Fruit fly (Drosophila melanogaster) whole organism, embryonic: Measurements from ENCODE around the gene Alms1a.

Source experiments
- B-H1 ChIP-seq: fragments of 200-800 bp; sonication (Bioruptor generic); IDR thresholded peaks from 3 replicates; pipeline ENCODE4 v1.3.6; 2022; ENCODE audit warnings: missing biosample characterization, missing genetic modification characterization
- C15 ChIP-seq: fragments of 200-800 bp; sonication (Bioruptor generic); IDR thresholded peaks from 3 replicates; pipeline ENCODE4 v1.3.6; 2022; ENCODE audit warnings: missing biosample characterization, missing genetic modification characterization
- CG12299 ChIP-seq: fragments of 200-800 bp; sonication (Bioruptor generic); optimal IDR thresholded peaks from 2 replicates; lab custom pipeline; 2018; ENCODE audit warnings: missing biosample characterization, mild to moderate bottlenecking, missing genetic modification characterization
- CG12391 ChIP-seq: fragments of 200-800 bp; sonication (Bioruptor generic); optimal IDR thresholded peaks from 3 replicates; lab custom pipeline; 2018; ENCODE audit warnings: missing biosample characterization, mild to moderate bottlenecking, missing genetic modification characterization, moderate library complexity
- CG13424 ChIP-seq: fragments of 200-800 bp; sonication (Bioruptor generic); optimal IDR thresholded peaks from 2 replicates; lab custom pipeline; 2019; ENCODE audit warnings: missing biosample characterization, mild to moderate bottlenecking, missing genetic modification characterization, moderate library complexity
- CG13775 ChIP-seq: fragments of 200-800 bp; sonication (Bioruptor generic); optimal IDR thresholded peaks from 3 replicates; lab custom pipeline; 2017; ENCODE audit warnings: missing biosample characterization, mild to moderate bottlenecking, missing genetic modification characterization
- CG17612 ChIP-seq: fragments of 200-800 bp; sonication (Bioruptor generic); IDR thresholded peaks from 2 replicates; pipeline ENCODE4 v1.3.6; 2022; ENCODE audit warnings: missing biosample characterization, missing genetic modification characterization
- CG3407 ChIP-seq: fragments of 200-800 bp; sonication (Bioruptor generic); optimal IDR thresholded peaks from 2 replicates; lab custom pipeline; 2018; ENCODE audit warnings: missing biosample characterization, mild to moderate bottlenecking, missing genetic modification characterization
- CG43689 ChIP-seq: fragments of 200-800 bp; sonication (Bioruptor generic); IDR thresholded peaks from 2 replicates; pipeline ENCODE4 v1.3.6; 2022; ENCODE audit warnings: missing biosample characterization, missing genetic modification characterization
- CG4854 ChIP-seq: fragments of 200-800 bp; sonication (Bioruptor generic); optimal IDR thresholded peaks from 2 replicates; lab custom pipeline; 2016; ENCODE audit warnings: missing biosample characterization, missing genetic modification characterization, inconsistent platforms
- CG6175 ChIP-seq: fragments of 200-800 bp; sonication (Bioruptor generic); IDR thresholded peaks from 3 replicates; pipeline ENCODE4 v1.3.6; 2022; ENCODE audit warnings: missing biosample characterization, missing genetic modification characterization
- CG7372 ChIP-seq: fragments of 200-800 bp; sonication (Bioruptor generic); IDR thresholded peaks from 2 replicates; pipeline ENCODE4 v1.3.6; 2022; ENCODE audit warnings: missing biosample characterization, missing genetic modification characterization
- CG7745 ChIP-seq: fragments of 200-800 bp; sonication (Bioruptor generic); optimal IDR thresholded peaks from 2 replicates; lab custom pipeline; 2018; ENCODE audit warnings: missing biosample characterization, mild to moderate bottlenecking, missing genetic modification characterization, moderate library complexity
- CG8478 ChIP-seq: fragments of >200 bp; optimal IDR thresholded peaks from 2 replicates; lab custom pipeline; 2018
- CG9727 ChIP-seq: fragments of 200-800 bp; sonication (Bioruptor generic); optimal IDR thresholded peaks from 3 replicates; lab custom pipeline; 2017; ENCODE audit warnings: missing biosample characterization, mild to moderate bottlenecking, missing genetic modification characterization
- HLH4C ChIP-seq: fragments of 200-800 bp; sonication (Bioruptor generic); IDR thresholded peaks from 3 replicates; pipeline ENCODE4 v1.3.6; 2022; ENCODE audit warnings: missing biosample characterization, missing genetic modification characterization; ENCODE audit not compliant: partially characterized antibody
- Hsf ChIP-seq: fragments of 200-800 bp; sonication (Bioruptor generic); optimal IDR thresholded peaks from 3 replicates; lab custom pipeline; 2016; ENCODE audit warnings: missing biosample characterization, missing genetic modification characterization
- Jarid2 ChIP-seq: fragments of 200-800 bp; sonication (Bioruptor generic); optimal IDR thresholded peaks from 3 replicates; lab custom pipeline; 2017; ENCODE audit warnings: mild to moderate bottlenecking, missing biosample characterization, missing genetic modification reagents, missing genetic modification characterization
- MESR4 ChIP-seq: fragments of 200-800 bp; sonication (Bioruptor generic); optimal IDR thresholded peaks from 2 replicates; lab custom pipeline; 2018; ENCODE audit warnings: missing biosample characterization, mild to moderate bottlenecking, missing genetic modification characterization, moderate library complexity
- Oaz ChIP-seq: fragments of 200-800 bp; sonication (Bioruptor generic); IDR thresholded peaks from 2 replicates; pipeline ENCODE4 v1.3.6; 2022; ENCODE audit warnings: missing biosample characterization, missing genetic modification characterization
- Sry-β ChIP-seq: fragments of 200-800 bp; sonication (Bioruptor generic); optimal IDR thresholded peaks from 2 replicates; lab custom pipeline; 2018; ENCODE audit warnings: missing biosample characterization, mild to moderate bottlenecking, missing genetic modification characterization, moderate library complexity
- TFAM ChIP-seq: fragments of 200-800 bp; sonication (Bioruptor generic); optimal IDR thresholded peaks from 2 replicates; lab custom pipeline; 2017; ENCODE audit warnings: missing biosample characterization, missing genetic modification characterization, inconsistent platforms
- ara ChIP-seq: fragments of 200-800 bp; sonication (Bioruptor generic); IDR thresholded peaks from 2 replicates; pipeline ENCODE4 v1.3.6; 2022; ENCODE audit warnings: missing biosample characterization, missing genetic modification characterization
- bcd ChIP-seq: fragments of 200-800 bp; sonication (Bioruptor generic); optimal IDR thresholded peaks from 2 replicates; lab custom pipeline; 2017; ENCODE audit warnings: missing biosample characterization, mild to moderate bottlenecking, missing genetic modification characterization
- crc ChIP-seq: fragments of 200-800 bp; sonication (Bioruptor generic); optimal IDR thresholded peaks from 2 replicates; lab custom pipeline; 2016; ENCODE audit warnings: missing biosample characterization, missing genetic modification characterization
- crol ChIP-seq: fragments of 200-800 bp; sonication (Bioruptor generic); IDR thresholded peaks from 2 replicates; pipeline ENCODE4 v1.3.6; 2022; ENCODE audit warnings: missing biosample characterization, missing genetic modification characterization
- dimm ChIP-seq: fragments of 200-800 bp; sonication (Bioruptor generic); IDR thresholded peaks from 2 replicates; pipeline ENCODE4 v1.3.6; 2022; ENCODE audit warnings: missing biosample characterization, missing genetic modification characterization
- dmrt11E ChIP-seq: fragments of 200-800 bp; sonication (Bioruptor generic); optimal IDR thresholded peaks from 3 replicates; lab custom pipeline; 2018; ENCODE audit warnings: missing biosample characterization, mild to moderate bottlenecking, missing genetic modification characterization, moderate library complexity
- fd102C ChIP-seq: fragments of 200-800 bp; sonication (Bioruptor generic); optimal IDR thresholded peaks from 2 replicates; lab custom pipeline; 2018; ENCODE audit warnings: missing biosample characterization, mild to moderate bottlenecking, missing genetic modification characterization, moderate library complexity
- gcm ChIP-seq: fragments of 200-800 bp; sonication (Bioruptor generic); optimal IDR thresholded peaks from 2 replicates; lab custom pipeline; 2019; ENCODE audit warnings: missing biosample characterization, mild to moderate bottlenecking, missing genetic modification characterization, moderate library complexity
- grau ChIP-seq: fragments of 200-800 bp; optimal IDR thresholded peaks from 3 replicates; lab custom pipeline; 2019; ENCODE audit warnings: missing biosample characterization, mild to moderate bottlenecking, missing genetic modification characterization, moderate library complexity
- gsb-n ChIP-seq: fragments of 200-800 bp; sonication (Bioruptor generic); optimal IDR thresholded peaks from 3 replicates; lab custom pipeline; 2018; ENCODE audit warnings: missing biosample characterization, mild to moderate bottlenecking, missing genetic modification characterization
- gt ChIP-seq: fragments of 200-800 bp; sonication (Bioruptor generic); IDR thresholded peaks from 2 replicates; pipeline ENCODE4 v1.3.6; 2022; ENCODE audit warnings: missing biosample characterization, missing genetic modification characterization
- kah ChIP-seq: fragments of 200-800 bp; sonication (Bioruptor generic); optimal IDR thresholded peaks from 2 replicates; lab custom pipeline; 2018; ENCODE audit warnings: missing biosample characterization, mild to moderate bottlenecking, missing genetic modification characterization
- mirr ChIP-seq: fragments of 200-800 bp; sonication (Bioruptor generic); optimal IDR thresholded peaks from 3 replicates; lab custom pipeline; 2018; ENCODE audit warnings: missing biosample characterization, mild to moderate bottlenecking, missing genetic modification characterization
- pan ChIP-seq, 4 experiments: fragments of >200 bp in 3 of 4; fragments of 200-800 bp in 1 of 4; sonication (Bioruptor generic) in 1 of 4; optimal IDR thresholded peaks in 3 of 4; IDR thresholded peaks in 1 of 4; 2 replicates each; pipeline versions ENCODE4 v1.3.6 to Lab custom; 2017 to 2022; ENCODE audit warnings: missing biosample characterization in 2 of 4, missing genetic modification characterization in 2 of 4, mixed read lengths in 1 of 4
- pho ChIP-seq: fragments of 200-800 bp; sonication (Bioruptor generic); optimal IDR thresholded peaks from 2 replicates; lab custom pipeline; 2016; ENCODE audit warnings: missing biosample characterization, missing genetic modification characterization
- pnt ChIP-seq: fragments of 200-800 bp; sonication (Bioruptor generic); optimal IDR thresholded peaks from 3 replicates; lab custom pipeline; 2016; ENCODE audit warnings: missing biosample characterization, missing genetic modification characterization
- schlank ChIP-seq: fragments of 200-800 bp; sonication (Bioruptor generic); optimal IDR thresholded peaks from 2 replicates; lab custom pipeline; 2018; ENCODE audit warnings: missing biosample characterization, mild to moderate bottlenecking, missing genetic modification characterization
- so ChIP-seq: fragments of 200-800 bp; sonication (Bioruptor generic); IDR thresholded peaks from 3 replicates; pipeline ENCODE4 v1.3.6; 2022; ENCODE audit warnings: missing biosample characterization, missing genetic modification characterization
- tap ChIP-seq: fragments of 200-800 bp; optimal IDR thresholded peaks from 3 replicates; lab custom pipeline; 2019; ENCODE audit warnings: missing biosample characterization, mild to moderate bottlenecking, missing genetic modification characterization, moderate library complexity
- tll ChIP-seq, 2 experiments: fragments of 200-800 bp in 1 of 2; fragments of >200 bp in 1 of 2; sonication (Bioruptor generic) in 1 of 2; optimal IDR thresholded peaks; 2 replicates each; lab custom pipeline; 2017 to 2019; ENCODE audit warnings: missing biosample characterization in 2 of 2, missing genetic modification characterization in 2 of 2, mild to moderate bottlenecking in 1 of 2, moderate library complexity in 1 of 2
- toy ChIP-seq: fragments of 200-800 bp; sonication (Bioruptor generic); IDR thresholded peaks from 2 replicates; pipeline ENCODE4 v1.3.6; 2022; ENCODE audit warnings: missing biosample characterization, missing genetic modification characterization
- ttk ChIP-seq: fragments of 200-800 bp; sonication (Bioruptor generic); IDR thresholded peaks from 2 replicates; pipeline ENCODE4 v2.1.2; 2022; ENCODE audit warnings: missing biosample characterization, missing genetic modification characterization
- wek ChIP-seq: fragments of 200-800 bp; sonication (Bioruptor generic); optimal IDR thresholded peaks from 3 replicates; lab custom pipeline; 2018; ENCODE audit warnings: missing biosample characterization, mild to moderate bottlenecking, missing genetic modification characterization, moderate library complexity
- yki ChIP-seq: fragments of >200 bp; optimal IDR thresholded peaks from 3 replicates; lab custom pipeline; 2018
- zen2 ChIP-seq: fragments of 200-800 bp; sonication (Bioruptor generic); IDR thresholded peaks from 3 replicates; pipeline ENCODE4 v1.3.6; 2022; ENCODE audit warnings: missing biosample characterization, missing genetic modification characterization; ENCODE audit not compliant: partially characterized antibody

The Alms1a gene

DNA sequence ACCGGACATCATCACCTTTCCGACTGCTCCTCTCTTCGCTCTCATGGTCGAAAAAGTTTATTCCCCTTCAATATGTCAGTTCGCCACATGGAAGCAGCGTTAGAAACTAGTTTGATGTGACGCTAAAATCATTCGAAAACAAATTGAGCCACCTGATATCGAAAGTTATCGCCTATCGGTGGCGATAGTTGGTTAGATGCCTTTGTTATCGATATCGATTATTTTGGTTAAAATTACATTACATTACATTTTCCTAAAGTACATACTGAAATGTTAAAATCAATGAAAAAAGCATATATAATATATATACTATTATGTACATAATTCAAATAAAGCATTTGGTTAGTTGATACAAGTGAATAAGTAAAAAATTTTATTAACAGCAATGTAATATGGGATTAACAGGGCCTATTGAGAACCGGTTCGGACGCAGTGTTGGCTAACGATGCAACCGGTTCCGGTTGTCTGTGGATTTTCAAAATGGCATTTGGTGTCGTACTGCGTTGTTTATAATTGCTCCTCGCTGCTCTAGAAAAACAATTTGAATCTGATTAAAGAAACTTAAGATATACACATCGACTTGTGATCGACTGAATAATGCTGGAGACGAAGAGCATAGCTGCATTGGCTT is at the start of gene Alms1a, which contains the start of gene pon (continued):
- TF ChIP-seq dmrt11E (tag; lab: Kevin White, UChicago) (no peak), grau (no peak), dimm (GFP tag; lab: Robert Waterston, UW) (no peak)

DNA sequence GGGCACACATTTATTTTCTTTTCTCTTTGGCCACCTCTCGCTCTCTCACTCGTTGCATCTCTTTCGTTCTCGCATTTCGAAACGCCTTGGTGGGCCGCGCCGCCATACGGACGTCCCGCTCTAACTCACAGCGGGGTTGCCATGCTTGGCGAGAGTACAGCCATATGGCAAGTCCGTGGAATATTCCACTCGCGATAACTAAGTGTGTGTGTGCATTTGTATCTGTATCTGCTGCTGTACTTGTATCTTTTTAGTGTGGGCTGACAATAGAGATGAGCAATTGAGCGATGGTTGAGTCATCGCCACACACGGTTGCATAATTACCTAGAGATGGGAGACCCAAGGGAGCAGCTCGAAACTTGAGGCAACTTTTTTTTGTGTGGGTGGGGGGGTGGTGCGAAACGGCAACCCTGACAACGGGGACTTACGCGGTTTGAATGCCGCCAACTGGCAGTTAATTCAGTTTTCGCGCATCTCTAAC is 48.7 kb upstream of the Alms1a start:
- TF ChIP-seq C15 (GFP tag; lab: Robert Waterston, UW) = peak; percentile 48; the same call in 1 of the 3 replicates
- TF ChIP-seq yki (lab: Kevin White, UChicago) = no peak
- TF ChIP-seq CG7372 = peak; percentile 90
- TF ChIP-seq Oaz (GFP tag; lab: Robert Waterston, UW) = peak; percentile 84
- peak; percentile 23 for TF ChIP-seq gsb-n (tag; lab: Kevin White, UChicago)
- peak; percentile 73 for TF ChIP-seq pnt (GFP tag; lab: Kevin White, UChicago)
- TF ChIP-seq Hsf (GFP tag; lab: Kevin White, UChicago) = peak; percentile 81
- peak; percentile 51 for TF ChIP-seq gcm
- peak; percentile 84; the same call in 2 of the 3 replicates for TF ChIP-seq so (GFP tag; lab: Robert Waterston, UW)
- peak; percentile 74 for TF ChIP-seq HLH4C
- TF ChIP-seq mirr (GFP tag; lab: Kevin White, UChicago) = peak; percentile 85
- no peak for TF ChIP-seq CG3407 (GFP tag; lab: Kevin White, UChicago)
- peak; percentile 68 for TF ChIP-seq Sry-β (GFP tag; lab: Kevin White, UChicago)
- peak; percentile 76 for TF ChIP-seq bcd (GFP tag; lab: Kevin White, UChicago)
- TF ChIP-seq tll (GFP tag; optimal IDR thresholded peaks at IDR 0.05; lab: Kevin White, UChicago) = peak in 1 of 2 experiments; percentile 52
- peak; percentile 84 for TF ChIP-seq CG13424 (tag; lab: Kevin White, UChicago)
- TF ChIP-seq Jarid2 (GFP tag; lab: Kevin White, UChicago) = peak; percentile 54
- peak; percentile 53 for TF ChIP-seq crc (GFP tag; lab: Kevin White, UChicago)
- peak; percentile 64 for TF ChIP-seq ara (GFP tag; lab: Robert Waterston, UW)
- peak; percentile 75 for TF ChIP-seq B-H1
- no peak for TF ChIP-seq fd102C
- peak; percentile 87 for TF ChIP-seq CG6175
- no peak for TF ChIP-seq TFAM (GFP tag; lab: Kevin White, UChicago)
- TF ChIP-seq ttk (GFP tag; lab: Robert Waterston, UW) = peak; percentile 82
- peak; percentile 67 for TF ChIP-seq tap (tag; lab: Kevin White, UChicago)
- peak; percentile 63 for TF ChIP-seq CG12299 (tag; lab: Kevin White, UChicago)
- TF ChIP-seq schlank (tag; lab: Kevin White, UChicago) = peak; percentile 81
- peak; percentile 98 for TF ChIP-seq CG8478
- peak; percentile 47 for TF ChIP-seq wek (GFP tag; lab: Kevin White, UChicago)
- peak; percentile 85 for TF ChIP-seq crol
- TF ChIP-seq kah (GFP tag; lab: Kevin White, UChicago) = no peak
- peak; percentile 78 for TF ChIP-seq pho (GFP tag; lab: Kevin White, UChicago)
- TF ChIP-seq CG17612 (GFP tag; lab: Robert Waterston, UW) = peak; percentile 14; the same call in 1 of the 2 replicates
- TF ChIP-seq gt (GFP tag; lab: Robert Waterston, UW) = peak; percentile 67
- peak; percentile 77 for TF ChIP-seq CG9727
- TF ChIP-seq toy (GFP tag; lab: Robert Waterston, UW) = peak; percentile 54
- TF ChIP-seq CG4854 (GFP tag; lab: Kevin White, UChicago) = peak; percentile 45
- peak; percentile 71; the same call in 2 of the 3 replicates for TF ChIP-seq zen2
- TF ChIP-seq CG13775 = peak; percentile 76
- TF ChIP-seq CG43689 = peak; percentile 46; the same call in 1 of the 2 replicates
- TF ChIP-seq CG7745 (tag; lab: Kevin White, UChicago) = no peak
- peak; percentile 77 for TF ChIP-seq CG12391
- TF ChIP-seq pan (optimal IDR thresholded peaks at IDR 0.05; lab: Kevin White, UChicago) = no peak
- TF ChIP-seq pan (GFP tag; optimal IDR thresholded peaks at IDR 0.05 in 1 of 2, IDR thresholded peaks at IDR 0.05 in 1 of 2) = peak in 1 of 2 experiments; percentile 93
- peak; percentile 84 for TF ChIP-seq MESR4
